Worm (Caenorhabditis elegans) whole organism, early embryonic: ENCODE results near the gene npr-42.

Experiments used
- B0310.2 ChIP-seq: sonication (generic microtip); optimal IDR thresholded peaks from 2 replicates; lab custom pipeline; 2016; ENCODE audit warnings: mild to moderate bottlenecking, missing genetic modification characterization, missing compliant biosample characterization
- F13C5.2 ChIP-seq: sonication (generic microtip); optimal IDR thresholded peaks from 2 replicates; lab custom pipeline; 2017; ENCODE audit warnings: mild to moderate bottlenecking, missing genetic modification characterization, inconsistent platforms, missing compliant biosample characterization
- aly-1 ChIP-seq: sonication (generic microtip); optimal IDR thresholded peaks from 2 replicates; lab custom pipeline; 2016; ENCODE audit warnings: missing genetic modification characterization, missing compliant biosample characterization
- ama-1 ChIP-seq: fragments of 150-350 bp; optimal IDR thresholded peaks from 2 replicates; lab custom pipeline; 2014
- ceh-36 ChIP-seq: sonication (generic microtip); optimal IDR thresholded peaks from 2 replicates; lab custom pipeline; 2016; ENCODE audit warnings: missing genetic modification characterization, inconsistent platforms, missing compliant biosample characterization
- flt-1 ChIP-seq: fragments of 200-800 bp; sonication (Bioruptor generic); IDR thresholded peaks from 2 replicates; pipeline ENCODE4 v1.3.6; 2022; ENCODE audit warnings: missing genetic modification characterization, missing compliant biosample characterization
- hnd-1 ChIP-seq: sonication (generic microtip); optimal IDR thresholded peaks from 2 replicates; lab custom pipeline; 2016; ENCODE audit warnings: missing genetic modification characterization, missing compliant biosample characterization

DNA sequence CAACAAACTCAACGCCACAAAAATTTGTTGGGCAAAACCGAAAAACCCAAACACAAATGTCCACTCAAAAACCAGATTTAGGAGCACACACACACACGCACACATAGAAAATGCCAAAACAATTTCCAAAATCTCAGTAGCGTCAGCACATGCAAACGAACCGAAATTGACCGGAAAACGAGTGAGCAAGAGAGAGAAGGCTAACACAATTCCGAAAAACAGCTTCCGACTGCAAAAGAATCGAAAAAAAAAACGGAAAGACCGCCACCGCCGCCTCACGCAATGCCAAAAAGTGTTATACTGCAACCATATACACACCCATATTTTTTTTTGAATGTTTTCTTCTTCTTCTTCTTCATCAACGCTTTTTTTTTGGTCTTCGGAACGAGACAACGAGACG, 15.8 kb downstream of the npr-42 start:
- TF ChIP-seq ama-1 (lab: Kevin White, UChicago) (no peak), B0310.2 (tag; lab: Kevin White, UChicago) (no peak), F13C5.2 (tag; lab: Kevin White, UChicago) (no peak), flt-1 (GFP tag; lab: Robert Waterston, UW) (no peak), aly-1 (tag; lab: Kevin White, UChicago) (no peak), ceh-36 (no peak), hnd-1 (tag; lab: Kevin White, UChicago) (no peak)
